Worm (Caenorhabditis elegans): Measurements from ENCODE around the gene ZK666.14.

DNA sequence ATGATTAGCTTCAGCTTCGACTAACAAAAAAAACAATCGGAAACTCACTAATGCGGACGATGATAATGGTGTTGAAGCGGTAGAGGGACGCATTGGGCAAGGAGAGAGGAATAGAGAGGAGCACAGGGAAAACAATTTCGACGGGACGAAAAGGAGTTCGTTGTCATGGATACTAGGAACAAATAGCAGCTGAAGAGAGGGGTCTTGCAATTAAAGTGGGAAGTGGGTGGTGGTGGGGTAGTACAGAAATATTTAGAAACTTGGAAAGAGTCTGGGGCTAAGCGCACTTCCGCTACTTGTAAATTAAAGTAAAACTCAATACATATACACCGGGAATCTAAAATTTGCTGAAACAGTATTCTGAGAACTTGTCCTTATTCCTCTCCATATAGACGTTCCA, 15.2 kb downstream of the ZK666.14 start, which contains the start of gene F59B10.2:
- TF ChIP-seq rnt-1 (tag; optimal IDR thresholded peaks at IDR 0.05) (no peak), ttx-3 (tag; optimal IDR thresholded peaks at IDR 0.05) (no peak), pqm-1 (tag; optimal IDR thresholded peaks at IDR 0.05) (no peak), unc-55 (GFP tag; optimal IDR thresholded peaks at IDR 0.05) (no peak)

Data from whole organism, late embryonic.